Worm (Caenorhabditis elegans) whole organism, young adult: ENCODE measurements around the gene madf-3.
A peak's percentile ranks its signal among the peaks of the same experiment; 100 is the strongest.

Source experiments
- B0261.1 ChIP-seq: sonication (generic microtip); optimal IDR thresholded peaks from 2 replicates; lab custom pipeline; 2016; ENCODE audit warnings: mild to moderate bottlenecking, missing genetic modification characterization, moderate library complexity, missing compliant biosample characterization
- B0336.3 ChIP-seq: fragments of 200-800 bp; sonication (Bioruptor generic); IDR thresholded peaks from 2 replicates; pipeline ENCODE4 v1.3.6; 2022; ENCODE audit warnings: missing genetic modification characterization, missing compliant biosample characterization
- C06A6.2 ChIP-seq: fragments of 200-800 bp; sonication (Bioruptor generic); conservative IDR thresholded peaks from 2 replicates; pipeline ENCODE4 v1.3.6; 2022; ENCODE audit warnings: missing genetic modification characterization, missing compliant biosample characterization
- F22D6.2 ChIP-seq: sonication (generic microtip); optimal IDR thresholded peaks from 2 replicates; lab custom pipeline; 2016; ENCODE audit warnings: mild to moderate bottlenecking, missing genetic modification characterization, missing compliant biosample characterization
- F37B4.10 ChIP-seq: fragments of 200-800 bp; sonication (Bioruptor generic); IDR thresholded peaks from 2 replicates; pipeline ENCODE4 v1.3.6; 2022; ENCODE audit warnings: missing genetic modification characterization, missing compliant biosample characterization
- F49E8.2 ChIP-seq: sonication (generic microtip); optimal IDR thresholded peaks from 3 replicates; lab custom pipeline; 2017; ENCODE audit warnings: missing genetic modification characterization, mild to moderate bottlenecking, missing compliant biosample characterization, antibody characterized with exemption, moderate library complexity; ENCODE audit not compliant: insufficient read depth
- F52B5.7 ChIP-seq: sonication (generic microtip); optimal IDR thresholded peaks from 2 replicates; lab custom pipeline; 2016; ENCODE audit warnings: mild to moderate bottlenecking, missing genetic modification characterization, missing compliant biosample characterization
- F57C9.4 ChIP-seq: sonication (generic microtip); optimal IDR thresholded peaks from 2 replicates; lab custom pipeline; 2017; ENCODE audit warnings: mild to moderate bottlenecking, missing genetic modification characterization, missing compliant biosample characterization
- K11D2.4 ChIP-seq: fragments of 200-800 bp; sonication (Bioruptor generic); IDR thresholded peaks from 2 replicates; pipeline ENCODE4 v1.3.6; 2022; ENCODE audit warnings: missing genetic modification reagents, missing genetic modification characterization, missing compliant biosample characterization
- Y53F4B.3 ChIP-seq: fragments of 200-800 bp; sonication (Bioruptor generic); IDR thresholded peaks from 2 replicates; pipeline ENCODE4 v1.3.6; 2022; ENCODE audit warnings: missing genetic modification reagents, missing genetic modification characterization, missing compliant biosample characterization
- Y67H2A.10 ChIP-seq: fragments of 200-800 bp; sonication (Bioruptor generic); conservative IDR thresholded peaks from 2 replicates; pipeline ENCODE4 v1.3.6; 2022; ENCODE audit warnings: missing genetic modification reagents, missing genetic modification characterization, missing compliant biosample characterization
- Y95B8A.8 ChIP-seq: fragments of 200-800 bp; sonication (Bioruptor generic); IDR thresholded peaks from 2 replicates; pipeline ENCODE4 v1.3.6; 2022; ENCODE audit warnings: missing genetic modification reagents, missing genetic modification characterization, missing compliant biosample characterization
- ama-1 ChIP-seq, 3 experiments: fragments of 150-350 bp in 1 of 3; sonication (generic microtip) in 2 of 3; optimal IDR thresholded peaks; 2 replicates each; lab custom pipeline; 2014 to 2018; ENCODE audit warnings: missing biosample characterization in 2 of 3, missing genetic modification characterization in 2 of 3, missing genetic modification reagents in 2 of 3
- atf-7 ChIP-seq: sonication (generic microtip); optimal IDR thresholded peaks from 2 replicates; lab custom pipeline; 2017; ENCODE audit warnings: mild to moderate bottlenecking, missing genetic modification characterization, missing compliant biosample characterization
- attf-5 ChIP-seq: fragments of 200-800 bp; sonication (Bioruptor generic); optimal IDR thresholded peaks from 2 replicates; lab custom pipeline; 2018; ENCODE audit warnings: mild to moderate bottlenecking, missing genetic modification characterization, missing compliant biosample characterization
- bed-1 ChIP-seq: fragments of 200-800 bp; sonication (Bioruptor generic); IDR thresholded peaks from 2 replicates; pipeline ENCODE4 v1.3.6; 2022; ENCODE audit warnings: missing genetic modification reagents, missing genetic modification characterization, missing compliant biosample characterization
- ccch-3 ChIP-seq: fragments of 200-800 bp; sonication (Bioruptor generic); optimal IDR thresholded peaks from 2 replicates; lab custom pipeline; 2018; ENCODE audit warnings: mild to moderate bottlenecking, missing genetic modification characterization, missing compliant biosample characterization
- cebp-1 ChIP-seq, 2 experiments: fragments of 200-800 bp in 1 of 2; sonication (Bioruptor generic) in 1 of 2; sonication (generic microtip) in 1 of 2; IDR thresholded peaks in 1 of 2; optimal IDR thresholded peaks in 1 of 2; 2 replicates each; pipeline versions ENCODE4 v1.3.6 to Lab custom; 2017 to 2022; ENCODE audit warnings: missing compliant biosample characterization in 2 of 2, missing genetic modification characterization in 2 of 2, mild to moderate bottlenecking in 1 of 2, missing genetic modification reagents in 1 of 2, moderate library complexity in 1 of 2
- ceh-40 ChIP-seq: fragments of 200-800 bp; sonication (Bioruptor generic); IDR thresholded peaks from 2 replicates; pipeline ENCODE4 v1.3.6; 2022; ENCODE audit warnings: missing genetic modification characterization, missing compliant biosample characterization
- ceh-58 ChIP-seq: fragments of 200-800 bp; sonication (Bioruptor generic); IDR thresholded peaks from 2 replicates; pipeline ENCODE4 v1.3.6; 2022; ENCODE audit warnings: missing genetic modification characterization, missing compliant biosample characterization
- ceh-79 ChIP-seq: sonication (generic microtip); optimal IDR thresholded peaks from 2 replicates; lab custom pipeline; 2017; ENCODE audit warnings: mild to moderate bottlenecking, missing genetic modification characterization, missing compliant biosample characterization
- ceh-91 ChIP-seq: fragments of 200-800 bp; sonication (Bioruptor generic); IDR thresholded peaks from 2 replicates; pipeline ENCODE4 v1.3.6; 2022; ENCODE audit warnings: missing genetic modification reagents, missing genetic modification characterization, missing compliant biosample characterization
- efl-1 ChIP-seq: fragments of 150-350 bp; optimal IDR thresholded peaks from 2 replicates; lab custom pipeline; 2014; ENCODE audit warnings: missing biosample characterization, missing genetic modification reagents, missing genetic modification characterization
- egl-18 ChIP-seq: fragments of 200-800 bp; sonication (Bioruptor generic); IDR thresholded peaks from 2 replicates; pipeline ENCODE4 v1.3.6; 2022; ENCODE audit warnings: missing genetic modification reagents, missing genetic modification characterization, missing compliant biosample characterization
- fkh-3 ChIP-seq: sonication (generic microtip); optimal IDR thresholded peaks from 2 replicates; lab custom pipeline; 2016; ENCODE audit warnings: mild to moderate bottlenecking, missing genetic modification characterization, missing compliant biosample characterization
- hlh-26 ChIP-seq: fragments of 200-800 bp; sonication (Bioruptor generic); conservative IDR thresholded peaks from 2 replicates; pipeline ENCODE4 v1.3.6; 2022; ENCODE audit warnings: missing genetic modification reagents, missing genetic modification characterization, missing compliant biosample characterization
- hrde-1 ChIP-seq: sonication (generic microtip); optimal IDR thresholded peaks from 2 replicates; lab custom pipeline; 2016; ENCODE audit warnings: missing genetic modification characterization, mild to moderate bottlenecking, missing compliant biosample characterization, moderate library complexity, missing genotype, missing genetic modification reagents, borderline replicate concordance
- lin-26 ChIP-seq: fragments of 200-800 bp; sonication (Bioruptor generic); IDR thresholded peaks from 2 replicates; pipeline ENCODE4 v1.3.6; 2022; ENCODE audit warnings: missing genetic modification reagents, missing genetic modification characterization, missing compliant biosample characterization
- lin-35 ChIP-seq, 3 experiments: fragments of 150-350 bp in 2 of 3; sonication (generic microtip) in 1 of 3; optimal IDR thresholded peaks; 2 replicates each; lab custom pipeline; 2014 to 2018; ENCODE audit warnings: missing biosample characterization in 3 of 3, missing genetic modification characterization in 3 of 3, missing genetic modification reagents in 3 of 3
- lin-54 ChIP-seq: fragments of 200-800 bp; sonication (Bioruptor generic); optimal IDR thresholded peaks from 2 replicates; lab custom pipeline; 2018; ENCODE audit warnings: mild to moderate bottlenecking, missing genetic modification characterization, missing compliant biosample characterization
- lsy-27 ChIP-seq: sonication (generic microtip); optimal IDR thresholded peaks from 2 replicates; lab custom pipeline; 2017; ENCODE audit warnings: missing genetic modification characterization, mild to moderate bottlenecking, missing compliant biosample characterization, antibody characterized with exemption, missing genotype, borderline replicate concordance; ENCODE audit not compliant: insufficient read depth
- madf-10 ChIP-seq: sonication (generic microtip); optimal IDR thresholded peaks from 2 replicates; lab custom pipeline; 2016; ENCODE audit warnings: mild to moderate bottlenecking, missing genetic modification characterization, missing compliant biosample characterization
- nfya-1 ChIP-seq: sonication (generic microtip); optimal IDR thresholded peaks from 2 replicates; lab custom pipeline; 2017; ENCODE audit warnings: antibody characterized with exemption, missing compliant biosample characterization, missing genetic modification characterization, borderline replicate concordance; ENCODE audit not compliant: insufficient read depth
- nhr-120 ChIP-seq: fragments of 200-800 bp; sonication (Bioruptor generic); IDR thresholded peaks from 2 replicates; pipeline ENCODE4 v1.3.6; 2022; ENCODE audit warnings: missing genetic modification characterization, missing compliant biosample characterization
- nhr-80 ChIP-seq: sonication (generic microtip); optimal IDR thresholded peaks from 2 replicates; lab custom pipeline; 2016; ENCODE audit warnings: missing genetic modification characterization, missing compliant biosample characterization
- sdz-38 ChIP-seq: sonication (generic microtip); optimal IDR thresholded peaks from 2 replicates; lab custom pipeline; 2016; ENCODE audit warnings: missing genotype, missing genetic modification characterization, missing compliant biosample characterization
- snpc-1.3 ChIP-seq: sonication (generic microtip); optimal IDR thresholded peaks from 2 replicates; lab custom pipeline; 2017; ENCODE audit warnings: missing genetic modification characterization, mild to moderate bottlenecking, missing compliant biosample characterization, antibody characterized with exemption, moderate library complexity, missing genotype, missing genetic modification reagents; ENCODE audit not compliant: insufficient read depth
- snpc-4 ChIP-seq, 5 experiments: fragments of 150-350 bp in 1 of 5; sonication (generic microtip) in 4 of 5; optimal IDR thresholded peaks; 2 replicates each; lab custom pipeline; 2014 to 2018; ENCODE audit warnings: missing genetic modification characterization in 5 of 5, missing biosample characterization in 3 of 5, antibody characterized with exemption in 2 of 5, mild to moderate bottlenecking in 2 of 5, missing compliant biosample characterization in 2 of 5, missing genotype in 2 of 5, moderate library complexity in 2 of 5, missing genetic modification reagents in 1 of 5
- tbp1 ChIP-seq: fragments of 200-800 bp; sonication (Bioruptor generic); optimal IDR thresholded peaks from 2 replicates; lab custom pipeline; 2018; ENCODE audit warnings: mild to moderate bottlenecking, missing genetic modification characterization, missing compliant biosample characterization
- unc-62 ChIP-seq: fragments of 150-350 bp; optimal IDR thresholded peaks from 2 replicates; lab custom pipeline; 2014; ENCODE audit warnings: missing biosample characterization, missing genetic modification reagents, missing genetic modification characterization
- ztf-26 ChIP-seq: sonication (generic microtip); optimal IDR thresholded peaks from 2 replicates; lab custom pipeline; 2017; ENCODE audit warnings: missing genetic modification characterization, missing compliant biosample characterization
- ztf-28 ChIP-seq: fragments of 200-800 bp; sonication (Bioruptor generic); IDR thresholded peaks from 2 replicates; pipeline ENCODE4 v1.3.6; 2022; ENCODE audit warnings: missing genetic modification reagents, missing genetic modification characterization, missing compliant biosample characterization
- ztf-3 ChIP-seq: fragments of 200-800 bp; sonication (Bioruptor generic); optimal IDR thresholded peaks from 2 replicates; lab custom pipeline; 2018; ENCODE audit warnings: mild to moderate bottlenecking, missing genetic modification characterization, missing compliant biosample characterization

Gene madf-3

DNA sequence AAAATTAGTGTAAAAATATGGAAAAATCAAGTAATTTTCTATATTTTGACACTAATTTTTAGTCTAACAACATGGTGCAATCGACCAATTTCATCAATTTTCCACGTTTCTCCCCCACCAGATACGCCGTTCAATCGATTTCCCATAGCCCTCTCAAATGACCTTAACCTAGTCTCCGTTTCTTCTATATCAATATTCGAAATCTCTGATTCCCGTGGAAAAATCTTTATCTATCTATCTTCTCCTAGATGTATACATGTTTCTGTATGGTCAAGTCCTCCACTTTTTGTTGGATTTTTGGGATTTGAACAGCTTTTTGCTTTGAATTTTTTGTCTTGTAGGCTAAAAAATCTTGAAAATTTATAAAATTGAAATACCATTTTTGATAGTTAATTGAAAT lies 40.4 kb upstream of the madf-3 start:
- no peak for TF ChIP-seq B0336.3 (GFP tag; lab: Robert Waterston, UW)
- no peak for TF ChIP-seq lin-35 (GFP tag; optimal IDR thresholded peaks at IDR 0.05; lab: Kevin White, UChicago)
- TF ChIP-seq ama-1 (optimal IDR thresholded peaks at IDR 0.05; lab: Kevin White, UChicago): no peak
- no peak for TF ChIP-seq ama-1 (GFP tag; optimal IDR thresholded peaks at IDR 0.05; lab: Kevin White, UChicago)
- no peak for TF ChIP-seq sdz-38
- TF ChIP-seq ztf-3 (GFP tag; lab: Kevin White, UChicago): no peak
- no peak for TF ChIP-seq lin-54
- no peak for TF ChIP-seq ceh-79
- TF ChIP-seq hlh-26 (GFP tag; lab: Robert Waterston, UW): no peak
- TF ChIP-seq F22D6.2 (tag; lab: Kevin White, UChicago): no peak
- no peak for TF ChIP-seq cebp-1 (GFP tag; IDR thresholded peaks at IDR 0.05; lab: Robert Waterston, UW)
- TF ChIP-seq cebp-1 (tag; optimal IDR thresholded peaks at IDR 0.05; lab: Kevin White, UChicago): no peak

DNA sequence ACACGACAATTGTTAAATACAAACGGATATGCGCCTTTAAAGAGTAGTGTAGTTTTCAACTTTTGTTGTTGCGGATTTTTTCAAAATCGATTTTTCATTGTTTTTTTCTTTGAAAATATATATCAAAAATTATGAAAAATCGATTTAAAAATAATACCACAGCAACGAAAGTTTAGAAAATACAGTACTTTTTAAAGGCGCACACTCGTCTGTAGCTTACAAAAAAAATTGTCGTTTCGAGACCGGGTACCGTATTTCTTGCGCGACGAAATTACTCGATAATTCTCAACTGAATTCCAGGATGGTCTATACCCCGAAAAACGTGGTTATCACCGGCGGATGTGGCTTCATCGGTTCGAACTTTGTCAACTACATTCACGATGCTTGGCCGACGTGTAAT lies 39.7 kb upstream of the madf-3 start, which contains the start of gene rml-4:
TSS of gene rml-4 (plus strand) at position 301 of the 400 bp plus-strand sequence.
- no peak for TF ChIP-seq hrde-1
- TF ChIP-seq ceh-40: no peak
- TF ChIP-seq lin-26: no peak
- no peak for TF ChIP-seq egl-18
- no peak for TF ChIP-seq ceh-91 (GFP tag; lab: Robert Waterston, UW)
- no peak for TF ChIP-seq ztf-28 (GFP tag; lab: Robert Waterston, UW)
- no peak for TF ChIP-seq snpc-4 (GFP tag; optimal IDR thresholded peaks at IDR 0.05; lab: Kevin White, UChicago)
- no peak for TF ChIP-seq snpc-4 (tag; optimal IDR thresholded peaks at IDR 0.05; lab: Kevin White, UChicago)
- no peak for TF ChIP-seq ceh-58 (GFP tag; lab: Robert Waterston, UW)
- TF ChIP-seq snpc-1.3: no peak

DNA sequence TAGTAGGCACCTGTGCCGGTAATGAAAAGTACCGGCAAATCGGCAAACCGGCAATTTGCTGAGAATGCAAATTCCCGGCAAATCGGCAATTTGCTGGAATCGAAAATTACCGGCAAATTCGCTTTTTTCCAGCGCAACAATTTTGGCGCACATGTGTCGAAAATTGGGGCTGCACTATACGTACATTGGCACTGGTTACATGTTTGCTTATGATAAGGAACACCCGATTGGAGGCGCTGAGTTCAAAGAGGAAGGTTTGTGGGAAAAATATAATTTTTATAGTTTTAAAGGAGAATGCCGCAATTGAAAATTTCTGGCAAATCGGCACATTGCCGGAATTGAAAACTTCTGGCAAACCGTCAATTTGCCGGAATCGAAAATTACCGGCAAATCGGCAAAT lies 37.3 kb upstream of the madf-3 start:
- no peak for TF ChIP-seq attf-5
- TF ChIP-seq fkh-3 (tag; lab: Kevin White, UChicago): no peak
- TF ChIP-seq Y95B8A.8 (GFP tag; lab: Robert Waterston, UW): 0 out of 2 replicates have a peak, but pooled peaks have one; percentile 41
- TF ChIP-seq F49E8.2: no peak
- peak; percentile 35 for TF ChIP-seq nhr-80 (tag; lab: Kevin White, UChicago)

DNA sequence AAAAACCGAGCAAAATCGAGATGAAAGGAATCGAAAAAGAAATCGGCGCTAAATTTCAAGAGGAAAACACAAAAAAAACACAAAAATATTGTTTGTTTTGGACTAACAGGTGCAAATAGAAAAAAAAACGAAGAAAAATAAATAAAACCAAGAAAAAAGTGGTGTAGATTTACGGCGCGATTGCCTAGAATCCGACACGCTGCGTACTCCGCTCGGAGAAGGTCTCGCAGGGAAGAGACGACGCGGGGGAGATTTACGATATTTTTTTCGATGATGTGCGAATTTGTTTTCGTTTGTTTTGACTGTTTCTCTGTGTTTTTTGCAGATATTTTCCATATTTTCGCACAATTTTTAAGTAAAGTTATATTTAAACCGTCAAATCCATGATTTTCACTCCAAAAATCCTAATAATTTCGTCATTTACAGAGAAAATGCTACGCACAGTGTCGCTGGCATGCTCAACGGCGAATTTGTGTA lies 35.3 kb upstream of the madf-3 start, which contains the start of gene sco-1:
TSS of gene sco-1 (plus strand) at position 427 of the 477 bp plus-strand sequence.
- TF ChIP-seq unc-62: no peak
- TF ChIP-seq lsy-27 (tag; lab: Kevin White, UChicago): no peak
- no peak for TF ChIP-seq F37B4.10 (GFP tag; lab: Robert Waterston, UW)
- peak; percentile 81 for TF ChIP-seq ztf-26
- peak; percentile 85 for TF ChIP-seq Y95B8A.8 (GFP tag; lab: Robert Waterston, UW)
- peak; percentile 91 for TF ChIP-seq ceh-91 (GFP tag; lab: Robert Waterston, UW)
- TF ChIP-seq madf-10 (tag; lab: Kevin White, UChicago): peak; percentile 75
- TF ChIP-seq F57C9.4: no peak
- no peak for TF ChIP-seq F52B5.7 (tag; lab: Kevin White, UChicago)
- peak; percentile 59 for TF ChIP-seq efl-1 (GFP tag; lab: Kevin White, UChicago)
- TF ChIP-seq tbp1 (GFP tag; lab: Kevin White, UChicago): peak; percentile 71
- peak; percentile 21 for TF ChIP-seq B0261.1 (tag; lab: Kevin White, UChicago)
- TF ChIP-seq C06A6.2: peak; percentile 83
- peak; percentile 58; the same call in 1 of the 2 replicates for TF ChIP-seq Y53F4B.3 (GFP tag; lab: Robert Waterston, UW)
- peak; percentile 78 for TF ChIP-seq atf-7 (tag; lab: Kevin White, UChicago)
- TF ChIP-seq bed-1: no peak
- peak; percentile 72; the same call in 1 of the 2 replicates for TF ChIP-seq Y67H2A.10 (GFP tag; lab: Robert Waterston, UW)
- TF ChIP-seq K11D2.4: peak; percentile 96
- peak; percentile 35 for TF ChIP-seq snpc-4 (GFP tag; optimal IDR thresholded peaks at IDR 0.05; lab: Kevin White, UChicago)
- TF ChIP-seq snpc-4 (tag; optimal IDR thresholded peaks at IDR 0.05; lab: Kevin White, UChicago): peak in 3 of 4 experiments; percentile 49 to 68 (median 54)
- no peak for TF ChIP-seq nhr-120 (GFP tag; lab: Robert Waterston, UW)
- no peak for TF ChIP-seq nfya-1 (tag; lab: Kevin White, UChicago)
- peak; percentile 55 for TF ChIP-seq ccch-3
